Fruit fly (Drosophila melanogaster): ENCODE measurements around the gene Gr10a.

Gr10a gene

dm6 chrX:11449476-11450119 is 32.4 kb upstream of the Gr10a start (continued):
- TF ChIP-seq CG2116 (GFP tag; optimal IDR thresholded peaks at IDR 0.05) (peak; percentile 37), CG17802 (tag; optimal IDR thresholded peaks at IDR 0.05) (peak; percentile 60), Nf-YA (GFP tag; IDR thresholded peaks at IDR 0.05) (peak; percentile 71), CG12236 (GFP tag; optimal IDR thresholded peaks at IDR 0.05) (peak; percentile 47), CG7786 (GFP tag; optimal IDR thresholded peaks at IDR 0.05) (peak; percentile 84), so (GFP tag; IDR thresholded peaks at IDR 0.05) (peak; percentile 92), fd102C (GFP tag; optimal IDR thresholded peaks at IDR 0.05) (peak; percentile 50), run (tag; optimal IDR thresholded peaks at IDR 0.05) (peak; percentile 48), CG34376 (GFP tag; optimal IDR thresholded peaks at IDR 0.05) (peak; percentile 68), Dad (GFP tag; optimal IDR thresholded peaks at IDR 0.05) (peak; percentile 83), exex (tag; optimal IDR thresholded peaks at IDR 0.05) (peak; percentile 55), CG10147 (GFP tag; optimal IDR thresholded peaks at IDR 0.05) (peak; percentile 79), fd3F (GFP tag; optimal IDR thresholded peaks at IDR 0.05) (peak; percentile 80), CG12071 (GFP tag; optimal IDR thresholded peaks at IDR 0.05) (peak; percentile 88), p53 (GFP tag; optimal IDR thresholded peaks at IDR 0.05) (peak; percentile 54), CG14710 (tag; optimal IDR thresholded peaks at IDR 0.05) (peak; percentile 44), CG17385 (GFP tag; optimal IDR thresholded peaks at IDR 0.05) (peak; percentile 82), hbn (GFP tag; IDR thresholded peaks at IDR 0.05; ENCODE audit: partially characterized antibody) (no peak), BtbVII (GFP tag; optimal IDR thresholded peaks at IDR 0.05) (peak; percentile 87), CG15601 (tag; optimal IDR thresholded peaks at IDR 0.05) (peak; percentile 50), Abd-B (GFP tag; optimal IDR thresholded peaks at IDR 0.05) (peak; percentile 76), cwo (GFP tag; optimal IDR thresholded peaks at IDR 0.05) (peak; percentile 77), CG2712 (tag; optimal IDR thresholded peaks at IDR 0.05) (peak; percentile 82), Aef1 (GFP tag; IDR thresholded peaks at IDR 0.05) (peak; percentile 87), otp (GFP tag; IDR thresholded peaks at IDR 0.05) (peak; percentile 84), row (GFP tag; IDR thresholded peaks at IDR 0.05) (peak; percentile 89), Oli (tag; optimal IDR thresholded peaks at IDR 0.05) (peak; percentile 89), CG16863 (GFP tag; optimal IDR thresholded peaks at IDR 0.05) (peak; percentile 82), CG1024 (GFP tag; IDR thresholded peaks at IDR 0.05) (peak; percentile 75), dm (GFP tag; optimal IDR thresholded peaks at IDR 0.05) (peak; percentile 59), CG8359 (GFP tag; optimal IDR thresholded peaks at IDR 0.05; ENCODE audit: borderline replicate concordance) (peak; percentile 44), CG4404 (GFP tag; IDR thresholded peaks at IDR 0.05) (peak; percentile 70), CG6791 (GFP tag; IDR thresholded peaks at IDR 0.05; ENCODE audit: partially characterized antibody) (no peak), CG2129 (GFP tag; IDR thresholded peaks at IDR 0.05; ENCODE audit: partially characterized antibody) (no peak), CG3065 (GFP tag; optimal IDR thresholded peaks at IDR 0.05) (no peak), CG7271 (tag; optimal IDR thresholded peaks at IDR 0.05) (peak; percentile 76), Vsx1 (GFP tag; optimal IDR thresholded peaks at IDR 0.05) (peak; percentile 64), CG11398 (GFP tag; optimal IDR thresholded peaks at IDR 0.05) (peak; percentile 84), dpn (GFP tag; optimal IDR thresholded peaks at IDR 0.05) (peak; percentile 85 to 88), CG3726 (GFP tag; IDR thresholded peaks at IDR 0.05) (peak; percentile 62; the same call in 1 of the 3 replicates), CG1233 (GFP tag; optimal IDR thresholded peaks at IDR 0.05) (peak; percentile 82), HmgD (GFP tag; optimal IDR thresholded peaks at IDR 0.05) (peak; percentile 57), pfk (GFP tag; optimal IDR thresholded peaks at IDR 0.05) (peak; percentile 25), Hand (GFP tag; optimal IDR thresholded peaks at IDR 0.05) (peak; percentile 60), CG18619 (GFP tag; optimal IDR thresholded peaks at IDR 0.05) (peak; percentile 85), croc (GFP tag; conservative IDR thresholded peaks at IDR 0.05) (peak; percentile 68), H15 (GFP tag; IDR thresholded peaks at IDR 0.05) (peak; percentile 60; the same call in 1 of the 3 replicates), Mrtf (GFP tag; IDR thresholded peaks at IDR 0.05) (peak; percentile 89), CG17912 (GFP tag; optimal IDR thresholded peaks at IDR 0.05) (peak; percentile 71)
